Worm (Caenorhabditis elegans): ENCODE data around the gene asp-2.

DNA sequence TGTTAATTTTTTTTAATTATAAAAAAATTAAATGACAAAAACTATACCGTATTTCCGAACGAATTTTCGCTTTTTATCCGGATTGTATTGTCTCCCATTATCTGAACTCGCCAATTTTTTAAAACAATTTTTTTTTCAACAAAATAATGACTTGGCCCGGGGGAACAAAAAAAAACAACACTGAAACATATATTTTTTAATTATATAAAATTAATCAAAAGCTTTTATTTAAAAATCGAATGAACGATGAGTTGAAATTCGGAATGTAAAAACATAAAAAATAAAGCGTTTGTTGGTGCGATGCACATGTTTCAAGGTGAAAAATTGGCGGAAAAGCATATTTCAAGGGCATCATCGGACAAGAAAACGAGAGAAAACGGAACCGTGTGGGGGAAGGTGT, 10.7 kb downstream of the asp-2 start, which contains the start of gene mdt-27:
- no peak for TF ChIP-seq nhr-84 (tag; optimal IDR thresholded peaks at IDR 0.05)
- TF ChIP-seq dpl-1 (GFP tag; optimal IDR thresholded peaks at IDR 0.05) = no peak
- no peak for TF ChIP-seq swsn-7 (tag; optimal IDR thresholded peaks at IDR 0.05)
- TF ChIP-seq unc-130 (tag; optimal IDR thresholded peaks at IDR 0.05) = no peak

All from whole organism, L1 larva.